Worm (Caenorhabditis elegans) whole organism, young adult: Measurements from ENCODE around the gene maa-1.

Experiments
- B0035.1 ChIP-seq: sonication (generic microtip); optimal IDR thresholded peaks from 2 replicates; lab custom pipeline; 2016; ENCODE audit warnings: missing genetic modification characterization, mild to moderate bottlenecking, missing compliant biosample characterization, missing genotype, missing genetic modification reagents
- ama-1 ChIP-seq, 3 experiments: fragments of 150-350 bp in 1 of 3; sonication (generic microtip) in 2 of 3; optimal IDR thresholded peaks; 2 replicates each; lab custom pipeline; 2014 to 2018; ENCODE audit warnings: missing biosample characterization in 2 of 3, missing genetic modification characterization in 2 of 3, missing genetic modification reagents in 2 of 3
- dpl-1 ChIP-seq: fragments of 150-350 bp; optimal IDR thresholded peaks from 2 replicates; lab custom pipeline; 2014; ENCODE audit warnings: missing biosample characterization, missing genetic modification reagents, missing genetic modification characterization
- nfyb-1 ChIP-seq: fragments of 200-800 bp; sonication (Bioruptor generic); IDR thresholded peaks from 2 replicates; pipeline ENCODE4 v1.3.6; 2022; ENCODE audit warnings: missing genetic modification reagents, missing genetic modification characterization, missing compliant biosample characterization
- tbp1 ChIP-seq: fragments of 200-800 bp; sonication (Bioruptor generic); optimal IDR thresholded peaks from 2 replicates; lab custom pipeline; 2018; ENCODE audit warnings: mild to moderate bottlenecking, missing genetic modification characterization, missing compliant biosample characterization
- unc-62 ChIP-seq: fragments of 150-350 bp; optimal IDR thresholded peaks from 2 replicates; lab custom pipeline; 2014; ENCODE audit warnings: missing biosample characterization, missing genetic modification reagents, missing genetic modification characterization
- ztf-3 ChIP-seq: fragments of 200-800 bp; sonication (Bioruptor generic); optimal IDR thresholded peaks from 2 replicates; lab custom pipeline; 2018; ENCODE audit warnings: mild to moderate bottlenecking, missing genetic modification characterization, missing compliant biosample characterization

- no peak for TF ChIP-seq tbp1
- TF ChIP-seq ztf-3: no peak
- TF ChIP-seq unc-62 (GFP tag; lab: Kevin White, UChicago): no peak
- no peak for TF ChIP-seq B0035.1 (tag; lab: Kevin White, UChicago)
- no peak for TF ChIP-seq ama-1 (optimal IDR thresholded peaks at IDR 0.05; lab: Kevin White, UChicago)
- no peak for TF ChIP-seq ama-1 (GFP tag; optimal IDR thresholded peaks at IDR 0.05; lab: Kevin White, UChicago)
- TF ChIP-seq dpl-1: no peak
- TF ChIP-seq nfyb-1: no peak
Measured at ce11 chrIII:11774508-11775000, 47.8 kb downstream of the maa-1 start, which contains the start of gene immp-1.
